Worm (Caenorhabditis elegans): ENCODE measurements around the gene F31F6.3.

- TF ChIP-seq flh-1 (GFP tag; optimal IDR thresholded peaks at IDR 0.05) (no peak), unc-39 (tag; optimal IDR thresholded peaks at IDR 0.05) (no peak), lin-13 (tag; optimal IDR thresholded peaks at IDR 0.05) (no peak), elt-1 (tag; optimal IDR thresholded peaks at IDR 0.05; ENCODE audit: borderline replicate concordance, insufficient read depth) (no peak), ztf-11 (tag; optimal IDR thresholded peaks at IDR 0.05) (no peak), nhr-76 (tag; optimal IDR thresholded peaks at IDR 0.05) (no peak), mep-1 (tag; optimal IDR thresholded peaks at IDR 0.05) (no peak), nhr-237 (tag; optimal IDR thresholded peaks at IDR 0.05) (no peak), elt-3 (tag; optimal IDR thresholded peaks at IDR 0.05) (no peak), unc-120 (tag; optimal IDR thresholded peaks at IDR 0.05; ENCODE audit: poor library complexity, severe bottlenecking) (no peak), hlh-1 (tag; optimal IDR thresholded peaks at IDR 0.05) (no peak), unc-62 (GFP tag; optimal IDR thresholded peaks at IDR 0.05) (no peak), ceh-39 (tag; optimal IDR thresholded peaks at IDR 0.05) (no peak), nhr-2 (tag; optimal IDR thresholded peaks at IDR 0.05) (no peak)
Observed at ce11 chrX:14868200-14868599, 4.5 kb downstream of the F31F6.3 start, which contains the start of gene F31F6.1.

All from whole organism, mixed stage, embryonic.